Worm (Caenorhabditis elegans): ENCODE measurements around the gene hsd-2.

hsd-2 gene

DNA sequence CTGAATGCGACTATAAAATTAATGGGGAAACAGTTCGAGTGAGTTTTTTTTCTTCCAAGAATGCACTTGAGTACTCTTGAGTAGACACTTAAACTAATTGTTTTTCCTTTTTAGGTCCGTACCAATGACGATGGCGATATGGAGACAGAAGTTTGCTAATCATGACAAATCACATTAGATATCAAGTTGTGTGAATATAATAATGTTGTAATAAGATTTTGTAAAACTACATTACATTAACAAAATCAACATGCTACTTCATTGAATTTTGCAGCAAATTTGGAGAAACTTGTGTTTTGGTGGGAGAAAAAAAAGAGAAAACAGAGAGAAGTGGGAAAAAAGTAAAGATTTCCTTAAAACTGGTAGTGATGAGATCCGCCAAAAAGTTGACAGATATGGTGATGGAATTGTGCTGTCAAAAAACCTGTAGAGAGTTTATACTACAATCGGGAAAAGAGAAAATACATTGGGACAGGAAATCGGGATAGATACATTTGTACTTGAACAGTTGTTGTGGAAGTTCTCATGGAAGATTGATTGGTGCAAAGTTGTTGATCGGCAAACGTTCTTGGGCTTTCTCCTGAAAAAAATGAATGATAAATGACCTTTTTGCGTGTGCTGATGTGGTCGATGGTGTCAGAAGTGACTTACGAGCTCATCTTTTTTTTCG lies 23.0 kb downstream of the hsd-2 start:
- TF ChIP-seq nhr-21 (tag; optimal IDR thresholded peaks at IDR 0.05) (no peak), lsy-2 (tag; optimal IDR thresholded peaks at IDR 0.05) (peak in 1 of 2 experiments; percentile 19), gmeb-1 (tag; optimal IDR thresholded peaks at IDR 0.05) (no peak), F13H6.1 (tag; optimal IDR thresholded peaks at IDR 0.05) (no peak), sma-9 (GFP tag; optimal IDR thresholded peaks at IDR 0.05) (peak; percentile 50), sma-9 (tag; optimal IDR thresholded peaks at IDR 0.05) (no peak), snpc-4 (tag; optimal IDR thresholded peaks at IDR 0.05) (no peak), sma-3 (GFP tag; optimal IDR thresholded peaks at IDR 0.05) (no peak)

DNA sequence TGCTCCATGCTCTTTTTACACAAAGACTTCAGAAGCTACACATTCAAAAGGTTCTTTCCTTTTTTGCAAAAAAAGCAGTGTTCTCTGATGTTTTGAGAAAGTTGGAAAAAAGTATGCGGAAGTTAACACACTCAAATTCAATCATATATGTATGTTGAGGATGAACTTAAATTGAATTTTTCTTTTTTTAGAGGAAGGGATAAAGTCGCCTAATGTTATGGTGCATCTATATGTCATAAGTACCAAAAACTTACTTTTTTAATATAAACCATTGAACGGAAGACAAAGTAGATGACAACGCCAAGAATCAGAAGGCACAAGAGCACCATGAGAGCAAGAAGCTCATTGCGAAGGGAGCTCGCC lies 23.5 kb downstream of the hsd-2 start:
- TF ChIP-seq snpc-4 (tag; optimal IDR thresholded peaks at IDR 0.05) = no peak
- no peak for TF ChIP-seq unc-39 (tag; optimal IDR thresholded peaks at IDR 0.05)
- TF ChIP-seq ceh-16 (tag; optimal IDR thresholded peaks at IDR 0.05) = no peak
- TF ChIP-seq dmd-4 (tag; optimal IDR thresholded peaks at IDR 0.05) = no peak
- no peak for TF ChIP-seq unc-55 (GFP tag; optimal IDR thresholded peaks at IDR 0.05)
- TF ChIP-seq unc-62 (GFP tag; optimal IDR thresholded peaks at IDR 0.05) = no peak
- no peak for TF ChIP-seq F13H6.1 (tag; optimal IDR thresholded peaks at IDR 0.05)
- no peak for TF ChIP-seq lin-11 (tag; optimal IDR thresholded peaks at IDR 0.05)
- no peak for TF ChIP-seq sma-3 (GFP tag; optimal IDR thresholded peaks at IDR 0.05)
- TF ChIP-seq lin-13 (GFP tag; optimal IDR thresholded peaks at IDR 0.05) = no peak

- TF ChIP-seq lin-13 (GFP tag; optimal IDR thresholded peaks at IDR 0.05) (no peak), unc-55 (GFP tag; optimal IDR thresholded peaks at IDR 0.05) (peak; percentile 73), lin-39 (tag; optimal IDR thresholded peaks at IDR 0.05) (no peak), unc-62 (GFP tag; optimal IDR thresholded peaks at IDR 0.05) (no peak), C34F6.9 (tag; optimal IDR thresholded peaks at IDR 0.05) (peak; percentile 26), snpc-4 (tag; optimal IDR thresholded peaks at IDR 0.05) (no peak), ztf-11 (tag; optimal IDR thresholded peaks at IDR 0.05) (no peak), elt-1 (tag; optimal IDR thresholded peaks at IDR 0.05) (no peak), mdl-1 (tag; optimal IDR thresholded peaks at IDR 0.05) (no peak), blmp-1 (tag; optimal IDR thresholded peaks at IDR 0.05; ENCODE audit: insufficient read depth) (no peak), nhr-129 (tag; optimal IDR thresholded peaks at IDR 0.05) (no peak), nhr-77 (tag; optimal IDR thresholded peaks at IDR 0.05) (no peak), lsy-2 (tag; optimal IDR thresholded peaks at IDR 0.05) (peak in 1 of 2 experiments; percentile 44), zag-1 (tag; optimal IDR thresholded peaks at IDR 0.05) (peak; percentile 73), ceh-16 (tag; optimal IDR thresholded peaks at IDR 0.05) (no peak), sem-4 (tag; optimal IDR thresholded peaks at IDR 0.05) (peak; percentile 54), crh-2 (tag; optimal IDR thresholded peaks at IDR 0.05) (peak; percentile 50)
Observed at ce11 chrX:5031742-5032141, 26.7 kb downstream of the hsd-2 start.

DNA sequence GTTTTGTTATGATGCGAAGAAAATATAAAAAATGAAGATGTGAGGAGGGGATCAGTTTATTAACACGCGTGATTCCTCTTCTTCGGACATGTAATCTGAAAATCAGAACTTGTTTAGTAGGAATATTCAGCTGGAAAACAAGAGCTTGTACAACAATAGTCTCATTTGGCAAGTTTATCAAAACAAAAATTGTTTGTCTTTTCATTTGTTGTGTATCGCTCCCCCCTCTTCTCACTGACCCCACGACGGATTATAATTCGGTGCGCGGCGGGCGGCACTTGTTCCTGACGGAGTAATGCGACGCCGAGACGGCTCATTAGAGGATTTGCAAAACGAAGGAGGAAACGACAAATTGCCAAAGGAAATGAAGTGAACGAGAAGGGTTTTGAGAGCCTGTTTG lies 28.8 kb downstream of the hsd-2 start, which contains the start of gene ZC449.4:
TSS of gene ZC449.4 (minus strand) at position 101 of the 400 bp plus-strand sequence.
- no peak for TF ChIP-seq ama-1 (optimal IDR thresholded peaks at IDR 0.05)
- TF ChIP-seq C34F6.9 (tag; optimal IDR thresholded peaks at IDR 0.05) = no peak

ce11 chrX:5037673-5038072 lies 32.6 kb downstream of the hsd-2 start, which contains the start of gene ZC449.5:
Gene ZC449.5 (minus strand): TSS chrX:5037773.
- no peak for TF ChIP-seq nhr-25 (tag; optimal IDR thresholded peaks at IDR 0.05)
- TF ChIP-seq ztf-11 (tag; optimal IDR thresholded peaks at IDR 0.05) = no peak
- no peak for TF ChIP-seq alr-1 (tag; optimal IDR thresholded peaks at IDR 0.05)
- no peak for TF ChIP-seq unc-39 (tag; optimal IDR thresholded peaks at IDR 0.05)
- TF ChIP-seq lin-39 (tag; optimal IDR thresholded peaks at IDR 0.05) = no peak
- no peak for TF ChIP-seq snpc-4 (tag; optimal IDR thresholded peaks at IDR 0.05)
- no peak for TF ChIP-seq nhr-6 (tag; optimal IDR thresholded peaks at IDR 0.05)
- no peak for TF ChIP-seq unc-55 (GFP tag; optimal IDR thresholded peaks at IDR 0.05)
- no peak for TF ChIP-seq R02D3.7 (tag; optimal IDR thresholded peaks at IDR 0.05)
- TF ChIP-seq F13H6.1 (tag; optimal IDR thresholded peaks at IDR 0.05) = no peak
- TF ChIP-seq elt-3 (tag; optimal IDR thresholded peaks at IDR 0.05) = no peak

ce11 chrX:5038812-5039211 lies 33.8 kb downstream of the hsd-2 start:
- no peak for TF ChIP-seq Y55F3AM.14 (GFP tag; optimal IDR thresholded peaks at IDR 0.05)
- TF ChIP-seq unc-62 (GFP tag; optimal IDR thresholded peaks at IDR 0.05) = no peak
- TF ChIP-seq lin-39 (tag; optimal IDR thresholded peaks at IDR 0.05) = no peak
- TF ChIP-seq sem-4 (tag; optimal IDR thresholded peaks at IDR 0.05) = no peak
- no peak for TF ChIP-seq mbf-1 (tag; optimal IDR thresholded peaks at IDR 0.05)
- no peak for TF ChIP-seq nhr-23 (tag; optimal IDR thresholded peaks at IDR 0.05)
- TF ChIP-seq mab-5 (tag; optimal IDR thresholded peaks at IDR 0.05) = no peak
- TF ChIP-seq elt-3 (tag; optimal IDR thresholded peaks at IDR 0.05) = no peak
- no peak for TF ChIP-seq F13H6.1 (tag; optimal IDR thresholded peaks at IDR 0.05)
- no peak for TF ChIP-seq nhr-129 (tag; optimal IDR thresholded peaks at IDR 0.05)
- no peak for TF ChIP-seq blmp-1 (tag; optimal IDR thresholded peaks at IDR 0.05; ENCODE audit: insufficient read depth)
